Fruit fly (Drosophila melanogaster): ENCODE results near the gene primo-2.

Gene primo-2

DNA sequence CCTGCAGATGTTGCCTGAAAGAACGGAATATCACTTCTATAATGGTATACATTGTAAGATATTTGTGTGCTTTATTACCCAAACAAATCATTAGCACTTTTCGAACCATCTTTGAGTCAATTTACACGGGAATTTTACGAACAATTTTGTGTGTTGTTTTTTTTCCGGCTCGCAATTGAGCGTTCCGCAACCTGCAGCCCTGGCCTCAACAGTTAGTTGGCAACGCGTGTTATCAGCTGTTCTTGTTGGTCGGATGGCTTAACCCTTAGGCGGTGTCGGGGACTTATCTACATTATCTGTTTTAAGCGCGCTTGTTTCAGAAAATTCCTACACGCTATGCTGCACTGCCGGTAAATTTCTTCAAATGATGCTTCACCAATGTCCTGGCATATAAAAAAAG is 990 bp downstream of the primo-2 start (continued):
- TF ChIP-seq Dip2 (GFP tag; IDR thresholded peaks at IDR 0.05) (no peak), CG8388 (GFP tag; optimal IDR thresholded peaks at IDR 0.05) (peak; percentile 3), chn (GFP tag; optimal IDR thresholded peaks at IDR 0.05) (no peak), Gug (GFP tag; IDR thresholded peaks at IDR 0.05) (no peak), Lpt (GFP tag; optimal IDR thresholded peaks at IDR 0.05) (no peak), CG3065 (GFP tag; optimal IDR thresholded peaks at IDR 0.05) (no peak), hkb (optimal IDR thresholded peaks at IDR 0.05) (no peak), hkb (GFP tag; IDR thresholded peaks at IDR 0.05) (0 out of 2 replicates have a peak, but pooled peaks have one; percentile 15), CG9797 (GFP tag; optimal IDR thresholded peaks at IDR 0.05) (peak; percentile 15), nerfin-2 (GFP tag; IDR thresholded peaks at IDR 0.05; ENCODE audit: partially characterized antibody) (peak; percentile 12; the same call in 1 of the 2 replicates), pnt (GFP tag; optimal IDR thresholded peaks at IDR 0.05) (no peak), Dfd (GFP tag; optimal IDR thresholded peaks at IDR 0.05) (no peak), CG18599 (GFP tag; optimal IDR thresholded peaks at IDR 0.05) (peak; percentile 13), Xrp1 (GFP tag; IDR thresholded peaks at IDR 0.05) (peak; percentile 23; the same call in 1 of the 2 replicates), sima (GFP tag; optimal IDR thresholded peaks at IDR 0.05) (no peak), GATAe (GFP tag; conservative IDR thresholded peaks at IDR 0.05) (no peak), lilli (GFP tag; optimal IDR thresholded peaks at IDR 0.05) (peak; percentile 27), CG32767 (GFP tag; IDR thresholded peaks at IDR 0.05) (0 out of 2 replicates have a peak, but pooled peaks have one; percentile 36), sna (GFP tag; IDR thresholded peaks at IDR 0.05; ENCODE audit: partially characterized antibody) (0 out of 2 replicates have a peak, but pooled peaks have one; percentile 26), insv (GFP tag; optimal IDR thresholded peaks at IDR 0.05) (no peak), Fer1 (GFP tag; optimal IDR thresholded peaks at IDR 0.05) (no peak), CG12659 (GFP tag; optimal IDR thresholded peaks at IDR 0.05) (peak; percentile 28), B-H2 (GFP tag; optimal IDR thresholded peaks at IDR 0.05) (no peak), CG13624 (GFP tag; optimal IDR thresholded peaks at IDR 0.05) (no peak), gfzf (GFP tag; optimal IDR thresholded peaks at IDR 0.05) (no peak), Hr39 (optimal IDR thresholded peaks at IDR 0.05) (no peak), gce (GFP tag; IDR thresholded peaks at IDR 0.05) (no peak), sob (GFP tag; IDR thresholded peaks at IDR 0.05) (no peak), Hmr (GFP tag; optimal IDR thresholded peaks at IDR 0.05) (peak; percentile 24), Lhr (GFP tag; optimal IDR thresholded peaks at IDR 0.05) (no peak), CG2120 (GFP tag; optimal IDR thresholded peaks at IDR 0.05) (peak; percentile 5), CG6854 (GFP tag; optimal IDR thresholded peaks at IDR 0.05) (no peak), so (GFP tag; IDR thresholded peaks at IDR 0.05) (peak; percentile 39; the same call in 1 of the 3 replicates), Stat92E (GFP tag; optimal IDR thresholded peaks at IDR 0.05) (no peak), schlank (tag; optimal IDR thresholded peaks at IDR 0.05) (no peak), Scr (GFP tag; IDR thresholded peaks at IDR 0.05; ENCODE audit: partially characterized antibody) (no peak), al (GFP tag; IDR thresholded peaks at IDR 0.05) (0 out of 2 replicates have a peak, but pooled peaks have one; percentile 7), Blimp-1 (GFP tag; optimal IDR thresholded peaks at IDR 0.05) (no peak), D (optimal IDR thresholded peaks at IDR 0.05) (no peak), D (GFP tag; optimal IDR thresholded peaks at IDR 0.05) (no peak), CG13287 (GFP tag; IDR thresholded peaks at IDR 0.05; ENCODE audit: partially characterized antibody) (peak; percentile 53), chinmo (GFP tag; IDR thresholded peaks at IDR 0.05; ENCODE audit: partially characterized antibody) (peak; percentile 48; the same call in 1 of the 4 replicates), YL-1 (GFP tag; optimal IDR thresholded peaks at IDR 0.05) (peak; percentile 29), CG8290 (GFP tag; optimal IDR thresholded peaks at IDR 0.05) (peak; percentile 10), CG8290 (tag; optimal IDR thresholded peaks at IDR 0.05) (no peak), CG17802 (tag; optimal IDR thresholded peaks at IDR 0.05) (no peak), CG17385 (GFP tag; optimal IDR thresholded peaks at IDR 0.05) (peak; percentile 7), dmrt11E (tag; optimal IDR thresholded peaks at IDR 0.05) (no peak), D19A (tag; optimal IDR thresholded peaks at IDR 0.05) (no peak), ftz-f1 (GFP tag; optimal IDR thresholded peaks at IDR 0.05) (peak; percentile 73), Sry-δ (GFP tag; optimal IDR thresholded peaks at IDR 0.05) (peak; percentile 23)

All from whole organism, embryonic.